Fruit fly (Drosophila melanogaster) whole organism, embryonic: ENCODE measurements around the gene drn.

ENCODE experiments used
- Abd-B ChIP-seq: fragments of 200-800 bp; sonication (Bioruptor generic); optimal IDR thresholded peaks from 2 replicates; lab custom pipeline; 2018; ENCODE audit warnings: missing biosample characterization, mild to moderate bottlenecking, missing genetic modification characterization, moderate library complexity
- Antp ChIP-seq: fragments of 200-800 bp; sonication (Bioruptor generic); optimal IDR thresholded peaks from 3 replicates; lab custom pipeline; 2016; ENCODE audit warnings: missing biosample characterization, missing genetic modification characterization
- Atf3 ChIP-seq: fragments of 200-800 bp; sonication (Bioruptor generic); optimal IDR thresholded peaks from 3 replicates; lab custom pipeline; 2016; ENCODE audit warnings: missing biosample characterization, missing genetic modification characterization
- CG11085 ChIP-seq: fragments of 200-800 bp; sonication (Bioruptor generic); IDR thresholded peaks from 2 replicates; pipeline ENCODE4 v1.3.6; 2022; ENCODE audit warnings: missing biosample characterization, missing genetic modification characterization
- CG11093 ChIP-seq: fragments of 200-800 bp; sonication (Bioruptor generic); IDR thresholded peaks from 3 replicates; pipeline ENCODE4 v1.3.6; 2022; ENCODE audit warnings: missing biosample characterization, missing genetic modification characterization
- CG11723 ChIP-seq: fragments of 200-800 bp; sonication (Bioruptor generic); optimal IDR thresholded peaks from 2 replicates; lab custom pipeline; 2017; ENCODE audit warnings: missing biosample characterization, mild to moderate bottlenecking, missing genetic modification characterization
- CG12071 ChIP-seq: fragments of 200-800 bp; sonication (Bioruptor generic); optimal IDR thresholded peaks from 3 replicates; lab custom pipeline; 2018; ENCODE audit warnings: missing biosample characterization, mild to moderate bottlenecking, missing genetic modification characterization
- CG12104 ChIP-seq: fragments of 200-800 bp; sonication (Bioruptor generic); optimal IDR thresholded peaks from 3 replicates; lab custom pipeline; 2016; ENCODE audit warnings: missing biosample characterization, missing genetic modification characterization
- CG12391 ChIP-seq: fragments of 200-800 bp; sonication (Bioruptor generic); optimal IDR thresholded peaks from 3 replicates; lab custom pipeline; 2018; ENCODE audit warnings: missing biosample characterization, mild to moderate bottlenecking, missing genetic modification characterization, moderate library complexity
- CG17186 ChIP-seq: fragments of 200-800 bp; sonication (Bioruptor generic); optimal IDR thresholded peaks from 3 replicates; lab custom pipeline; 2017; ENCODE audit warnings: missing biosample characterization, missing genetic modification reagents, missing genetic modification characterization
- CG17568 ChIP-seq: fragments of 200-800 bp; sonication (Bioruptor generic); optimal IDR thresholded peaks from 2 replicates; lab custom pipeline; 2018; ENCODE audit warnings: missing biosample characterization, mild to moderate bottlenecking, missing genetic modification characterization, moderate library complexity
- CG18011 ChIP-seq: fragments of 200-800 bp; sonication (Bioruptor generic); optimal IDR thresholded peaks from 2 replicates; lab custom pipeline; 2017; ENCODE audit warnings: missing biosample characterization, missing genetic modification characterization, mild to moderate bottlenecking, moderate library complexity, missing genotype
- CG30020 ChIP-seq: fragments of 200-800 bp; optimal IDR thresholded peaks from 2 replicates; lab custom pipeline; 2019; ENCODE audit warnings: missing biosample characterization, mild to moderate bottlenecking, missing genetic modification characterization, moderate library complexity
- CG34224 ChIP-seq: fragments of 200-800 bp; sonication (Bioruptor generic); IDR thresholded peaks from 3 replicates; pipeline ENCODE4 v1.3.6; 2022; ENCODE audit warnings: missing biosample characterization, missing genetic modification characterization; ENCODE audit not compliant: partially characterized antibody
- CG42726 ChIP-seq: fragments of 200-800 bp; sonication (Bioruptor generic); IDR thresholded peaks from 2 replicates; pipeline ENCODE4 v1.3.6; 2022; ENCODE audit warnings: missing biosample characterization, missing genetic modification characterization; ENCODE audit not compliant: partially characterized antibody
- CG6791 ChIP-seq: fragments of 200-800 bp; sonication (Bioruptor generic); IDR thresholded peaks from 3 replicates; pipeline ENCODE4 v1.3.6; 2022; ENCODE audit warnings: missing biosample characterization, missing genetic modification characterization; ENCODE audit not compliant: partially characterized antibody
- CG6854 ChIP-seq: fragments of 200-800 bp; sonication (Bioruptor generic); optimal IDR thresholded peaks from 3 replicates; lab custom pipeline; 2017; ENCODE audit warnings: missing biosample characterization, mild to moderate bottlenecking, missing genetic modification characterization
- CG7372 ChIP-seq: fragments of 200-800 bp; sonication (Bioruptor generic); IDR thresholded peaks from 2 replicates; pipeline ENCODE4 v1.3.6; 2022; ENCODE audit warnings: missing biosample characterization, missing genetic modification characterization
- CG9215 ChIP-seq: fragments of 200-800 bp; sonication (Bioruptor generic); IDR thresholded peaks from 2 replicates; pipeline ENCODE4 v1.3.6; 2022; ENCODE audit warnings: missing biosample characterization, missing genetic modification characterization
- Camta ChIP-seq: fragments of 200-800 bp; sonication (Bioruptor generic); optimal IDR thresholded peaks from 2 replicates; lab custom pipeline; 2016; ENCODE audit warnings: missing biosample characterization, missing genetic modification characterization
- GATAe ChIP-seq: fragments of 200-800 bp; sonication (Bioruptor generic); conservative IDR thresholded peaks from 2 replicates; pipeline ENCODE4 v1.3.6; 2022; ENCODE audit warnings: missing biosample characterization, missing genetic modification characterization
- H15 ChIP-seq: fragments of 200-800 bp; sonication (Bioruptor generic); IDR thresholded peaks from 3 replicates; pipeline ENCODE4 v1.3.6; 2022; ENCODE audit warnings: missing biosample characterization, missing genetic modification characterization
- HHEX ChIP-seq: fragments of 200-800 bp; sonication (Bioruptor generic); optimal IDR thresholded peaks from 3 replicates; lab custom pipeline; 2017; ENCODE audit warnings: missing biosample characterization, mild to moderate bottlenecking, missing genetic modification characterization, missing genetic modification reagents
- Hey ChIP-seq: fragments of 200-800 bp; sonication (Bioruptor generic); optimal IDR thresholded peaks from 3 replicates; lab custom pipeline; 2018; ENCODE audit warnings: missing biosample characterization, mild to moderate bottlenecking, missing genetic modification characterization
- HmgZ ChIP-seq: fragments of 200-800 bp; sonication (Bioruptor generic); optimal IDR thresholded peaks from 2 replicates; lab custom pipeline; 2018; ENCODE audit warnings: missing biosample characterization, mild to moderate bottlenecking, missing genetic modification characterization
- Hmr ChIP-seq: fragments of 200-800 bp; sonication (Bioruptor generic); optimal IDR thresholded peaks from 3 replicates; lab custom pipeline; 2017; ENCODE audit warnings: mild to moderate bottlenecking, missing biosample characterization, missing genetic modification reagents, missing genetic modification characterization
- MTF-1 ChIP-seq: fragments of 200-800 bp; sonication (Bioruptor generic); optimal IDR thresholded peaks from 2 replicates; lab custom pipeline; 2018; ENCODE audit warnings: missing biosample characterization, mild to moderate bottlenecking, missing genetic modification characterization, borderline replicate concordance
- Meics ChIP-seq: fragments of 200-800 bp; sonication (Bioruptor generic); optimal IDR thresholded peaks from 2 replicates; lab custom pipeline; 2017; ENCODE audit warnings: missing biosample characterization, mild to moderate bottlenecking, missing genetic modification characterization
- Neu2 ChIP-seq: fragments of 200-800 bp; sonication (Bioruptor generic); optimal IDR thresholded peaks from 3 replicates; lab custom pipeline; 2016; ENCODE audit warnings: missing biosample characterization, missing genetic modification characterization, borderline replicate concordance
- Opbp ChIP-seq: fragments of 200-800 bp; sonication (Bioruptor generic); IDR thresholded peaks from 3 replicates; pipeline ENCODE4 v1.3.6; 2022; ENCODE audit warnings: missing biosample characterization, missing genetic modification characterization; ENCODE audit not compliant: partially characterized antibody
- Rx ChIP-seq: fragments of 200-800 bp; sonication (Bioruptor generic); IDR thresholded peaks from 2 replicates; pipeline ENCODE4 v1.3.6; 2022; ENCODE audit warnings: missing biosample characterization, missing genetic modification characterization
- Xbp1 ChIP-seq: fragments of 200-800 bp; sonication (Bioruptor generic); optimal IDR thresholded peaks from 3 replicates; lab custom pipeline; 2016; ENCODE audit warnings: missing biosample characterization, mild to moderate bottlenecking, missing genetic modification characterization
- ab ChIP-seq: fragments of 200-800 bp; sonication (Bioruptor generic); optimal IDR thresholded peaks from 2 replicates; lab custom pipeline; 2016; ENCODE audit warnings: missing biosample characterization, missing genetic modification characterization
- abd-A ChIP-seq: fragments of 200-800 bp; sonication (Bioruptor generic); optimal IDR thresholded peaks from 3 replicates; lab custom pipeline; 2019; ENCODE audit warnings: missing biosample characterization, mild to moderate bottlenecking, missing genetic modification characterization, moderate library complexity
- ac ChIP-seq: fragments of 200-800 bp; sonication (Bioruptor generic); optimal IDR thresholded peaks from 3 replicates; lab custom pipeline; 2017; ENCODE audit warnings: missing biosample characterization, mild to moderate bottlenecking, missing genetic modification characterization
- croc ChIP-seq: fragments of 200-800 bp; sonication (Bioruptor generic); conservative IDR thresholded peaks from 3 replicates; pipeline ENCODE4 v1.3.6; 2022; ENCODE audit warnings: missing biosample characterization, missing genetic modification characterization
- crp ChIP-seq, 2 experiments: fragments of 200-800 bp; sonication (Bioruptor generic); optimal IDR thresholded peaks; 2 replicates in 1 of 2; 3 replicates in 1 of 2; lab custom pipeline; 2017; ENCODE audit warnings: missing biosample characterization in 2 of 2, missing genetic modification characterization in 2 of 2, mild to moderate bottlenecking in 1 of 2, moderate library complexity in 1 of 2
- dimm ChIP-seq: fragments of 200-800 bp; sonication (Bioruptor generic); IDR thresholded peaks from 2 replicates; pipeline ENCODE4 v1.3.6; 2022; ENCODE audit warnings: missing biosample characterization, missing genetic modification characterization
- ftz-f1 ChIP-seq: fragments of 200-800 bp; sonication (Bioruptor generic); optimal IDR thresholded peaks from 2 replicates; lab custom pipeline; 2016; ENCODE audit warnings: missing biosample characterization, missing genetic modification characterization
- gro ChIP-seq: fragments of 200-800 bp; sonication (Bioruptor generic); optimal IDR thresholded peaks from 2 replicates; lab custom pipeline; 2016; ENCODE audit warnings: missing biosample characterization, missing genetic modification characterization
- hbn ChIP-seq: fragments of 200-800 bp; sonication (Bioruptor generic); IDR thresholded peaks from 2 replicates; pipeline ENCODE4 v1.3.6; 2022; ENCODE audit warnings: missing biosample characterization, missing genetic modification characterization; ENCODE audit not compliant: partially characterized antibody
- knrl ChIP-seq: fragments of 200-800 bp; sonication (Bioruptor generic); IDR thresholded peaks from 3 replicates; pipeline ENCODE4 v1.3.6; 2022; ENCODE audit warnings: missing biosample characterization, missing genetic modification characterization; ENCODE audit not compliant: partially characterized antibody
- lmd ChIP-seq: fragments of 200-800 bp; sonication (Bioruptor generic); IDR thresholded peaks from 2 replicates; pipeline ENCODE4 v1.3.6; 2022; ENCODE audit warnings: missing biosample characterization, missing genetic modification characterization
- nerfin-2 ChIP-seq: fragments of 200-800 bp; sonication (Bioruptor generic); IDR thresholded peaks from 2 replicates; pipeline ENCODE4 v1.3.6; 2022; ENCODE audit warnings: missing biosample characterization, missing genetic modification characterization; ENCODE audit not compliant: partially characterized antibody
- tap ChIP-seq: fragments of 200-800 bp; optimal IDR thresholded peaks from 3 replicates; lab custom pipeline; 2019; ENCODE audit warnings: missing biosample characterization, mild to moderate bottlenecking, missing genetic modification characterization, moderate library complexity
- wek ChIP-seq: fragments of 200-800 bp; sonication (Bioruptor generic); optimal IDR thresholded peaks from 3 replicates; lab custom pipeline; 2018; ENCODE audit warnings: missing biosample characterization, mild to moderate bottlenecking, missing genetic modification characterization, moderate library complexity
- zfh1 ChIP-seq: fragments of 200-800 bp; sonication (Bioruptor generic); IDR thresholded peaks from 3 replicates; pipeline ENCODE4 v1.3.6; 2022; ENCODE audit warnings: missing biosample characterization, missing genetic modification characterization

Gene drn

dm6 chr3R:9340425-9341188 lies 591 bp downstream of the drn start (continued):
- peak; percentile 38 for TF ChIP-seq gro (GFP tag; lab: Kevin White, UChicago)
- TF ChIP-seq ab (GFP tag; lab: Kevin White, UChicago) = peak; percentile 38
- TF ChIP-seq CG12071 = peak; percentile 64
- TF ChIP-seq CG12104 (GFP tag; lab: Kevin White, UChicago) = peak; percentile 90
- TF ChIP-seq croc (GFP tag; lab: Robert Waterston, UW) = peak; percentile 60
- peak; percentile 91 for TF ChIP-seq Xbp1 (GFP tag; lab: Kevin White, UChicago)
- TF ChIP-seq wek (GFP tag; lab: Kevin White, UChicago) = peak; percentile 45
- peak; percentile 58; the same call in 1 of the 2 replicates for TF ChIP-seq Rx (GFP tag; lab: Robert Waterston, UW)
- no peak for TF ChIP-seq ac (GFP tag; lab: Kevin White, UChicago)
- peak; percentile 3 for TF ChIP-seq CG17186 (GFP tag; lab: Kevin White, UChicago)
- peak; percentile 94 for TF ChIP-seq CG12391
- TF ChIP-seq lmd (GFP tag; lab: Robert Waterston, UW) = peak; percentile 89
- no peak; the same call in 1 of the 2 replicates for TF ChIP-seq GATAe
- TF ChIP-seq H15 (GFP tag; lab: Robert Waterston, UW) = peak; percentile 66; the same call in 2 of the 3 replicates
- TF ChIP-seq dimm (GFP tag; lab: Robert Waterston, UW) = no peak; the same call in 1 of the 2 replicates
- no peak for TF ChIP-seq hbn (GFP tag; lab: Robert Waterston, UW)
- no peak for TF ChIP-seq CG42726 (GFP tag; lab: Robert Waterston, UW)
- TF ChIP-seq Neu2 = no peak
- TF ChIP-seq CG11085 (GFP tag; lab: Robert Waterston, UW) = peak; percentile 51
- TF ChIP-seq Abd-B (GFP tag; lab: Kevin White, UChicago) = peak; percentile 73
- TF ChIP-seq CG30020 (tag; lab: Kevin White, UChicago) = peak; percentile 72
- TF ChIP-seq ftz-f1 (GFP tag; lab: Kevin White, UChicago) = no peak
- TF ChIP-seq Hmr (GFP tag; lab: Kevin White, UChicago) = peak; percentile 94
- peak; percentile 78 for TF ChIP-seq CG11093 (GFP tag; lab: Robert Waterston, UW)
- peak; percentile 66 for TF ChIP-seq CG7372 (GFP tag; lab: Robert Waterston, UW)
- peak; percentile 80 for TF ChIP-seq CG11723
- peak; percentile 90 for TF ChIP-seq CG6854 (GFP tag; lab: Kevin White, UChicago)
- TF ChIP-seq Antp (GFP tag; lab: Kevin White, UChicago) = peak; percentile 74
- peak; percentile 32 for TF ChIP-seq Hey (tag; lab: Kevin White, UChicago)
- TF ChIP-seq CG17568 = peak; percentile 60
- no peak for TF ChIP-seq nerfin-2
- peak; percentile 51 for TF ChIP-seq Camta (GFP tag; lab: Kevin White, UChicago)
- TF ChIP-seq CG18011 (GFP tag; lab: Kevin White, UChicago) = peak; percentile 72
- TF ChIP-seq Meics (GFP tag; lab: Kevin White, UChicago) = peak; percentile 95
- peak; percentile 39 for TF ChIP-seq Atf3 (GFP tag; lab: Kevin White, UChicago)
- peak in 1 of 2 experiments; percentile 37 for TF ChIP-seq crp (GFP tag; optimal IDR thresholded peaks at IDR 0.05; lab: Kevin White, UChicago)
- no peak for TF ChIP-seq Opbp
- TF ChIP-seq zfh1 (GFP tag; lab: Robert Waterston, UW) = peak; percentile 77; the same call in 2 of the 3 replicates
- peak; percentile 81 for TF ChIP-seq CG9215
- peak; percentile 13; the same call in 1 of the 3 replicates for TF ChIP-seq CG6791
- peak; percentile 53 for TF ChIP-seq MTF-1 (GFP tag; lab: Kevin White, UChicago)
- no peak for TF ChIP-seq CG34224
- peak; percentile 91 for TF ChIP-seq HmgZ (tag; lab: Kevin White, UChicago)
- TF ChIP-seq knrl = no peak
- TF ChIP-seq HHEX (GFP tag; lab: Kevin White, UChicago) = peak; percentile 89
- TF ChIP-seq tap (tag; lab: Kevin White, UChicago) = peak; percentile 81
- TF ChIP-seq abd-A (tag; lab: Kevin White, UChicago) = no peak
